Fruit fly (Drosophila melanogaster): Measurements from ENCODE around the gene Evi5.

The Evi5 gene

dm6 chrX:11483297-11483696 lies 29.1 kb upstream of the Evi5 start, which contains the start of gene Uba5:
Gene Uba5 (plus strand): TSS chrX:11483518.
- TF ChIP-seq tj (GFP tag; optimal IDR thresholded peaks at IDR 0.05) = no peak
- no peak for TF ChIP-seq toe (GFP tag; optimal IDR thresholded peaks at IDR 0.05)
- TF ChIP-seq Crg-1 (GFP tag; optimal IDR thresholded peaks at IDR 0.05) = no peak
- no peak for TF ChIP-seq CG12768 (GFP tag; optimal IDR thresholded peaks at IDR 0.05)
- TF ChIP-seq Hr96 (GFP tag; optimal IDR thresholded peaks at IDR 0.05) = no peak
- TF ChIP-seq CG7045 (GFP tag; optimal IDR thresholded peaks at IDR 0.05) = no peak
- TF ChIP-seq CG11617 (GFP tag; optimal IDR thresholded peaks at IDR 0.05) = no peak
- peak; percentile 31 for TF ChIP-seq CG14711 (tag; optimal IDR thresholded peaks at IDR 0.05)
- TF ChIP-seq pad (GFP tag; optimal IDR thresholded peaks at IDR 0.05) = peak; percentile 12
- TF ChIP-seq bab1 (GFP tag; optimal IDR thresholded peaks at IDR 0.05) = peak; percentile 74
- TF ChIP-seq ovo (GFP tag; optimal IDR thresholded peaks at IDR 0.05) = peak; percentile 11
- TF ChIP-seq CG33017 (tag; optimal IDR thresholded peaks at IDR 0.05) = no peak
- no peak for TF ChIP-seq kay (GFP tag; ENCODE audit: borderline replicate concordance)
- no peak for TF ChIP-seq CG5204 (GFP tag; optimal IDR thresholded peaks at IDR 0.05)
- peak; percentile 59 for TF ChIP-seq Mnt (GFP tag; optimal IDR thresholded peaks at IDR 0.05)
- TF ChIP-seq cic (GFP tag; optimal IDR thresholded peaks at IDR 0.05) = no peak
- TF ChIP-seq CG1620 (GFP tag; optimal IDR thresholded peaks at IDR 0.05) = peak; percentile 37
- TF ChIP-seq CG7101 (tag; optimal IDR thresholded peaks at IDR 0.05) = peak; percentile 23
- no peak for TF ChIP-seq Clk (GFP tag; optimal IDR thresholded peaks at IDR 0.05)
- no peak for TF ChIP-seq cnc (optimal IDR thresholded peaks at IDR 0.05)

dm6 chrX:11476758-11477157 lies 22.6 kb upstream of the Evi5 start, which contains the start of gene Cyp4g15:
Gene Cyp4g15 (plus strand): TSS chrX:11477058.
- TF ChIP-seq CG7045 (GFP tag; optimal IDR thresholded peaks at IDR 0.05) (no peak), CG12768 (GFP tag; optimal IDR thresholded peaks at IDR 0.05) (no peak), CG11617 (GFP tag; optimal IDR thresholded peaks at IDR 0.05) (no peak), tj (GFP tag; optimal IDR thresholded peaks at IDR 0.05) (no peak), kay (GFP tag; ENCODE audit: borderline replicate concordance) (no peak), Crg-1 (GFP tag; optimal IDR thresholded peaks at IDR 0.05) (no peak), toe (GFP tag; optimal IDR thresholded peaks at IDR 0.05) (no peak), Hr96 (GFP tag; optimal IDR thresholded peaks at IDR 0.05) (no peak), ovo (GFP tag; optimal IDR thresholded peaks at IDR 0.05) (no peak), cnc (optimal IDR thresholded peaks at IDR 0.05) (no peak), CG14711 (tag; optimal IDR thresholded peaks at IDR 0.05) (no peak), Clk (GFP tag; optimal IDR thresholded peaks at IDR 0.05) (no peak), Mnt (GFP tag; optimal IDR thresholded peaks at IDR 0.05) (no peak), bab1 (GFP tag; optimal IDR thresholded peaks at IDR 0.05) (no peak), CG33017 (tag; optimal IDR thresholded peaks at IDR 0.05) (no peak), cic (GFP tag; optimal IDR thresholded peaks at IDR 0.05) (no peak), pad (GFP tag; optimal IDR thresholded peaks at IDR 0.05) (no peak), CG5204 (GFP tag; optimal IDR thresholded peaks at IDR 0.05) (no peak), CG7101 (tag; optimal IDR thresholded peaks at IDR 0.05) (no peak)

dm6 chrX:11468304-11468703 lies 14.1 kb upstream of the Evi5 start:
- no peak for TF ChIP-seq Hr96 (GFP tag; optimal IDR thresholded peaks at IDR 0.05)
- no peak for TF ChIP-seq bab1 (GFP tag; optimal IDR thresholded peaks at IDR 0.05)
- TF ChIP-seq tj (GFP tag; optimal IDR thresholded peaks at IDR 0.05) = no peak
- TF ChIP-seq CG7101 (tag; optimal IDR thresholded peaks at IDR 0.05) = no peak
- no peak for TF ChIP-seq Mnt (GFP tag; optimal IDR thresholded peaks at IDR 0.05)
- no peak for TF ChIP-seq ovo (GFP tag; optimal IDR thresholded peaks at IDR 0.05)
- no peak for TF ChIP-seq CG12768 (GFP tag; optimal IDR thresholded peaks at IDR 0.05)
- no peak for TF ChIP-seq cnc (optimal IDR thresholded peaks at IDR 0.05)
- TF ChIP-seq cic (GFP tag; optimal IDR thresholded peaks at IDR 0.05) = no peak
- no peak for TF ChIP-seq CG7045 (GFP tag; optimal IDR thresholded peaks at IDR 0.05)

dm6 chrX:11466757-11467156 lies 12.6 kb upstream of the Evi5 start:
- no peak for TF ChIP-seq CG33017 (tag; optimal IDR thresholded peaks at IDR 0.05)
- TF ChIP-seq CG14711 (tag; optimal IDR thresholded peaks at IDR 0.05) = no peak
- no peak for TF ChIP-seq cic (GFP tag; optimal IDR thresholded peaks at IDR 0.05)
- no peak for TF ChIP-seq kay (GFP tag; ENCODE audit: borderline replicate concordance)
- no peak for TF ChIP-seq Clk (GFP tag; optimal IDR thresholded peaks at IDR 0.05)
- TF ChIP-seq CG1620 (GFP tag; optimal IDR thresholded peaks at IDR 0.05) = no peak
- no peak for TF ChIP-seq cnc (optimal IDR thresholded peaks at IDR 0.05)
- TF ChIP-seq pad (GFP tag; optimal IDR thresholded peaks at IDR 0.05) = no peak
- no peak for TF ChIP-seq CG11617 (GFP tag; optimal IDR thresholded peaks at IDR 0.05)
- TF ChIP-seq CG7045 (GFP tag; optimal IDR thresholded peaks at IDR 0.05) = no peak
- TF ChIP-seq Mnt (GFP tag; optimal IDR thresholded peaks at IDR 0.05) = no peak
- no peak for TF ChIP-seq bab1 (GFP tag; optimal IDR thresholded peaks at IDR 0.05)
- TF ChIP-seq CG12768 (GFP tag; optimal IDR thresholded peaks at IDR 0.05) = no peak
- TF ChIP-seq Crg-1 (GFP tag; optimal IDR thresholded peaks at IDR 0.05) = no peak
- TF ChIP-seq tj (GFP tag; optimal IDR thresholded peaks at IDR 0.05) = no peak

- TF ChIP-seq CG5204 (GFP tag; optimal IDR thresholded peaks at IDR 0.05) = no peak
- TF ChIP-seq bab1 (GFP tag; optimal IDR thresholded peaks at IDR 0.05) = no peak
Measured at dm6 chrX:11464047-11464446, 9.9 kb upstream of the Evi5 start.

- TF ChIP-seq CG1620 (GFP tag; optimal IDR thresholded peaks at IDR 0.05) (no peak), toe (GFP tag; optimal IDR thresholded peaks at IDR 0.05) (no peak), CG11617 (GFP tag; optimal IDR thresholded peaks at IDR 0.05) (no peak), Clk (GFP tag; optimal IDR thresholded peaks at IDR 0.05) (no peak), CG5204 (GFP tag; optimal IDR thresholded peaks at IDR 0.05) (no peak), bab1 (GFP tag; optimal IDR thresholded peaks at IDR 0.05) (no peak), Mnt (GFP tag; optimal IDR thresholded peaks at IDR 0.05) (no peak), CG7045 (GFP tag; optimal IDR thresholded peaks at IDR 0.05) (no peak)
Measured at dm6 chrX:11458912-11459836, 5.0 kb upstream of the Evi5 start, which contains the start of gene CG43155. Gene CG43155 (plus strand): TSS chrX:11459786.

All from whole organism, adult.